Worm (Caenorhabditis elegans): ENCODE measurements around the gene srw-32.

Gene srw-32

ce11 chrV:17532686-17533085 lies 24.1 kb downstream of the srw-32 start, which contains the start of gene C18D4.3:
Gene C18D4.3 (minus strand): TSS chrV:17532786.
- TF ChIP-seq ceh-28 (tag; optimal IDR thresholded peaks at IDR 0.05) (no peak), hmg-11 (tag; optimal IDR thresholded peaks at IDR 0.05) (no peak), ama-1 (optimal IDR thresholded peaks at IDR 0.05) (no peak), nhr-43 (tag; optimal IDR thresholded peaks at IDR 0.05; ENCODE audit: poor library complexity, severe bottlenecking) (no peak), nhr-76 (tag; optimal IDR thresholded peaks at IDR 0.05) (no peak), aly-2 (tag; optimal IDR thresholded peaks at IDR 0.05) (no peak), nhr-11 (tag; optimal IDR thresholded peaks at IDR 0.05) (no peak), fkh-10 (GFP tag; optimal IDR thresholded peaks at IDR 0.05) (no peak), jun-1 (tag; optimal IDR thresholded peaks at IDR 0.05) (no peak), daf-12 (tag; optimal IDR thresholded peaks at IDR 0.05) (no peak), egl-27 (tag; optimal IDR thresholded peaks at IDR 0.05) (no peak), nhr-12 (tag; optimal IDR thresholded peaks at IDR 0.05) (no peak), ztf-4 (tag; optimal IDR thresholded peaks at IDR 0.05) (no peak), eor-1 (tag; optimal IDR thresholded peaks at IDR 0.05) (no peak), nhr-28 (tag; optimal IDR thresholded peaks at IDR 0.05) (no peak), nfya-1 (tag; optimal IDR thresholded peaks at IDR 0.05; ENCODE audit: insufficient read depth) (no peak), fkh-2 (tag; optimal IDR thresholded peaks at IDR 0.05) (no peak), nhr-23 (tag; optimal IDR thresholded peaks at IDR 0.05) (no peak)

DNA sequence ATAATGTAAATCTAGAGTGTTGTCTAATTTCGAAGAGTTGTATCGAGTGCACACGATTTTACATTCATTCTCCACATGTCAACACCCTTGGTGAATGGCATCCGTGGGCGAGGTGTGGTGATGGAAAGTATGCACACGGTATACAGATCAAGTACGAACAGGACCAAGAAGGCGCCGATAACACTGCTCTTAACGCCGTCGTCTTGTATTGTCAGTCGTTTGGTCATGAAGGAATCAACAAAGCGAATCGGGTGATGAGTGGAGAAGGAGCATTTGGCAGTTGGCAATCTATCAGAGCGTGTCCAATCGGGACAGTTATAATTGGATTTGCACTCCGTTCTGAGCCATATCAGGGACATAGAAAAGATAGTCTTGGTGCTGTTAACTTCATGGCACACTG lies 24.6 kb downstream of the srw-32 start:
- no peak for TF ChIP-seq ztf-11 (tag; optimal IDR thresholded peaks at IDR 0.05)
- TF ChIP-seq ceh-82 (tag; optimal IDR thresholded peaks at IDR 0.05), result no peak
- no peak for TF ChIP-seq nhr-67 (tag; optimal IDR thresholded peaks at IDR 0.05)
- no peak for TF ChIP-seq nhr-25 (tag; optimal IDR thresholded peaks at IDR 0.05)
- TF ChIP-seq zag-1 (tag; optimal IDR thresholded peaks at IDR 0.05), result no peak
- TF ChIP-seq ama-1 (optimal IDR thresholded peaks at IDR 0.05), result no peak
- TF ChIP-seq pqm-1 (tag; optimal IDR thresholded peaks at IDR 0.05), result no peak

DNA sequence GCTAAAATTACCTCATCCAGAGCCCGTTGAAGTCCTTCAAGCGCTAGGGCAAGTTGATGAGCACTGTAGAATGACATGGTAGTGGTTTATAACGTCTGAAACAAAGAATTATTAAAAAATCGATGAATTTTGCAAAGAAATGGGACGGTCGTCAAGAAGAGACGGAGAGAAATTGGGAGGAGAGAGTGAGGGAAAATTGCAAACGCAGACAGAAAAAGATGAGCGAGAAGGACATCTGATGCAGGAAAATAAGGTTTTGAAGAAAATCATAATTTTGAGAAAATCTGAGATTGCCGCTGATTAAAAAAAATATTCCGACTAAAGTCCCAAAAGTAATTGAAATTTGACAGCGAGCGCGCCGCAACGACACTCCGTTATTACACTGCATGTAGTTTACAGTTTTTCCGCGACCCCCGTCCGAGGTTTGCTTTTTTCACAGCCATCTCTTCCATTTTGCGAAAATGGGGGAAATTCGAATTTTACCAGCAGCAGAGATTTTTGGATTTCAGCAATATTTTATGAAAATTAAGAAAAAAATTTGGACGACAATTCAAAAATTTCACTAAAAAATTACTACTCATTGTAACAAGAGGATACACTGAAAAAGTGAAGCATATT lies 29.8 kb downstream of the srw-32 start, which contains the start of gene C18D4.6:
TSS of gene C18D4.6 (minus strand) at position 97 of the 618 bp plus-strand sequence.
- TF ChIP-seq R02D3.7 (tag; optimal IDR thresholded peaks at IDR 0.05) (no peak), zag-1 (tag; optimal IDR thresholded peaks at IDR 0.05) (no peak), pha-4 (tag; optimal IDR thresholded peaks at IDR 0.05) (peak; percentile 23), lin-15B (tag; optimal IDR thresholded peaks at IDR 0.05) (peak; percentile 32)

ce11 chrV:17539289-17539688 lies 30.7 kb downstream of the srw-32 start:
- no peak for TF ChIP-seq fkh-2 (tag; optimal IDR thresholded peaks at IDR 0.05)

DNA sequence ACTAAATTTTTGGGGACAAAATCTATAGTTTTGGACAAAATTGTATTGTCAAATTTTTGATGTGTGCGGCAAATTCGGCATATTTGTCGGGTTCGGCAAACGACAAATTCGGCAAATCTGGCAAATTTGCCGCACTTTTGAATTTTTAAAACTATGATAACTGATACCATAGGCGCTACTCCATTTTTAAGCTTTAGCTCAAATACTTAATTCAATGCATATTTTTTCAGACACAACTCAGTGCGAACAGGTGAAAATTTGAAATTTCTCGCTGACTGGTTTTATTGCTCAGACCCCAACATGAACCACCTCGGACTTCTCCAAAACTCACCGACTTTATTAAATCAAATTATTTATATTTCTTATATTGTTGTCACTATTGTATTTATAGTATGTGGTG lies 31.7 kb downstream of the srw-32 start, which contains the start of gene srz-25:
TSS of gene srz-25 (plus strand) at position 301 of the 400 bp plus-strand sequence.
- TF ChIP-seq ceh-28 (tag; optimal IDR thresholded peaks at IDR 0.05) (no peak), fos-1 (tag; optimal IDR thresholded peaks at IDR 0.05) (no peak), nhr-237 (tag; optimal IDR thresholded peaks at IDR 0.05) (no peak), elt-2 (tag; optimal IDR thresholded peaks at IDR 0.05) (no peak), mml-1 (tag; optimal IDR thresholded peaks at IDR 0.05) (no peak), ceh-82 (tag; optimal IDR thresholded peaks at IDR 0.05) (no peak), unc-39 (tag; optimal IDR thresholded peaks at IDR 0.05) (no peak), nhr-77 (tag; optimal IDR thresholded peaks at IDR 0.05) (no peak), egl-5 (tag; optimal IDR thresholded peaks at IDR 0.05) (no peak), mdl-1 (tag; optimal IDR thresholded peaks at IDR 0.05) (no peak), nhr-43 (tag; optimal IDR thresholded peaks at IDR 0.05; ENCODE audit: poor library complexity, severe bottlenecking) (no peak), lin-15B (tag; optimal IDR thresholded peaks at IDR 0.05) (no peak)
